Worm (Caenorhabditis elegans): ENCODE measurements around the gene F53G2.3.

- no peak for TF ChIP-seq fkh-10 (GFP tag; optimal IDR thresholded peaks at IDR 0.05)
- TF ChIP-seq unc-39 (tag; optimal IDR thresholded peaks at IDR 0.05) = no peak
- no peak for TF ChIP-seq daf-12 (tag; optimal IDR thresholded peaks at IDR 0.05)
- TF ChIP-seq ZK546.5 (tag; optimal IDR thresholded peaks at IDR 0.05) = no peak
- TF ChIP-seq R02D3.7 (tag; optimal IDR thresholded peaks at IDR 0.05) = no peak
Measured at ce11 chrII:2530496-2530895, 50.3 kb downstream of the F53G2.3 start, which contains the start of gene K02F6.6.
